Worm (Caenorhabditis elegans) whole organism, L2 larva: ENCODE data around the gene K08E3.2.

Experiments used
- alr-1 ChIP-seq: fragments of 150-350 bp; optimal IDR thresholded peaks from 2 replicates; lab custom pipeline; 2014; ENCODE audit warnings: missing biosample characterization, missing genetic modification characterization
- nhr-237 ChIP-seq: fragments of 150-350 bp; optimal IDR thresholded peaks from 2 replicates; lab custom pipeline; 2014; ENCODE audit warnings: missing biosample characterization, missing genetic modification characterization
- nhr-77 ChIP-seq: fragments of 150-350 bp; optimal IDR thresholded peaks from 2 replicates; lab custom pipeline; 2014; ENCODE audit warnings: missing biosample characterization, missing genetic modification characterization
- snpc-4 ChIP-seq: fragments of 150-350 bp; optimal IDR thresholded peaks from 2 replicates; lab custom pipeline; 2014; ENCODE audit warnings: missing biosample characterization, missing genetic modification characterization
- unc-62 ChIP-seq: fragments of 150-350 bp; optimal IDR thresholded peaks from 2 replicates; lab custom pipeline; 2014; ENCODE audit warnings: missing biosample characterization, missing genetic modification reagents, missing genetic modification characterization
- ztf-4 ChIP-seq: fragments of 150-350 bp; optimal IDR thresholded peaks from 2 replicates; lab custom pipeline; 2014; ENCODE audit warnings: missing biosample characterization, missing genetic modification characterization

DNA sequence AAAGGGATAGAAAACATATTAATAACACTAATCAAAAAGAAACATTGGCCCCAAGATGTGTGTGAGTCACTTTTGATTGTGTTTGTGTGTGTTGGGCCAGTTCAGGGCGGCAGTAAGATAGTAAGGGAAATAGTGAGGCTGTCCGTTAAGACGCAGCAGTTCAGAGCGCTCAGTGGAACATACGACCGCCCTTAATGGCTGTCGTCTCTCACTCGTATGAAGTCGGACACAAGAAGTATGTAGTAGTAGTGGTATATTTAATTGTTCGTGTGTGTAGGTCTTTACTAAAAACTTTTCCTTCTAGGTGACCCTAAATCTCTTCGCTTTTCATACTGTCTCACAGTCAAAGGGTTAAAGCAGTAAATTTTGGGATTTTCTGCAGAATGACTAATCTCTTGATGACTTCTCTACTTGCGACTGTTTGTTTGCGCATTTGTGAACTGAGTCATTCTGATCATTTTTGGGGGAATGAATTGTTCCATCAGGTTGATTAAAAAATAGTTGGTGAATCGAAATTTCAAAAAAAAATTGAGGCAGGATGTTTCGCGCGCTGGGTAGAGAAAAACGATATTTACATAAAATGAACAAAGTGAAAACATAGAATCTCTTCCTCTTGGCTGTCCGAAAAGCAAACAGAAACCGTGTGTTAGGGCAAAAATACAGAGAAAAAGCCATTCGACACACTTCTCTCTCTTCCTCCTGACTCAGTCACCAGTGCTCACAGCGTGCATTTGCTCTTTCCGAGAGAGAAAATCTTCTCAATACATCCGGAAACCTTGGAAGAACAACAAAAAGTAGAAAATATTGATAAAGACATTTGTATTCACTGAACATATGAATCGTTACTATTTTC lies 15.0 kb upstream of the K08E3.2 start:
- TF ChIP-seq alr-1 (tag; lab: Kevin White, UChicago) (no peak), nhr-237 (tag; lab: Kevin White, UChicago) (no peak), unc-62 (GFP tag; lab: Kevin White, UChicago) (no peak), ztf-4 (tag; lab: Kevin White, UChicago) (no peak), nhr-77 (tag; lab: Kevin White, UChicago) (no peak), snpc-4 (tag; lab: Kevin White, UChicago) (peak; percentile 46)
